Fruit fly (Drosophila melanogaster): ENCODE data around the gene klu.

DNA sequence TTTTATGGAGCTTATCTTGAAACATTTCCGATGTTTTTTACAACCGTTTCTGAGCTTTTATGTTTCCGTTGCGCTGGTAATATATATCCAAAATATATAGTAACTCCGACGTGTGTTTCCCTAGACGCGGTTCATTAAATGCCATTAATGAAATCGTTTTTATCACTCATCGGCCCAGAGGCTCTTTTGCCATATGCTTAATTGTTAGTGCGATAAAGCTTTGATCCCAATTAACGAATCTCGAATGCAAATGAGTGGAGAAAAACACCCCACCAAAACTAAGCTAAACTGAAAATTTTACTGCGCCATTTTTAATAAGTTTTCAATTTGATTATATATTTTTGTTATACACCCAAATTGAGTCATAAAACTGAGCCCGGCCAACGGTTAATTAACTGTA is 51.1 kb downstream of the klu start:
- no peak for TF ChIP-seq CG34406 (GFP tag; optimal IDR thresholded peaks at IDR 0.05)
- TF ChIP-seq achi (GFP tag; optimal IDR thresholded peaks at IDR 0.05): no peak
- TF ChIP-seq Sox102F (GFP tag; optimal IDR thresholded peaks at IDR 0.05): no peak
- TF ChIP-seq topi (GFP tag; optimal IDR thresholded peaks at IDR 0.05): no peak
- no peak for TF ChIP-seq CG11902 (GFP tag; optimal IDR thresholded peaks at IDR 0.05)
- no peak for TF ChIP-seq Blimp-1 (GFP tag; optimal IDR thresholded peaks at IDR 0.05)
- TF ChIP-seq OdsH (GFP tag; optimal IDR thresholded peaks at IDR 0.05): no peak
- TF ChIP-seq CG1621 (tag; optimal IDR thresholded peaks at IDR 0.05): no peak
- TF ChIP-seq lz (GFP tag; optimal IDR thresholded peaks at IDR 0.05): no peak
- no peak for TF ChIP-seq fd59A (GFP tag; optimal IDR thresholded peaks at IDR 0.05)
- no peak for TF ChIP-seq CG16779 (tag; optimal IDR thresholded peaks at IDR 0.05)
- TF ChIP-seq ss (GFP tag; optimal IDR thresholded peaks at IDR 0.05): no peak
- TF ChIP-seq Sox15 (GFP tag; optimal IDR thresholded peaks at IDR 0.05): no peak
